Worm (Caenorhabditis elegans): ENCODE results near the gene ZK813.3.

Gene ZK813.3

ce11 chrX:3441539-3441938 is at the start of gene ZK813.3:
Gene ZK813.3 (plus strand): TSS chrX:3441839.
- no peak for TF ChIP-seq med-1 (GFP tag; optimal IDR thresholded peaks at IDR 0.05; ENCODE audit: insufficient read depth)

- no peak for TF ChIP-seq tab-1 (GFP tag; IDR thresholded peaks at IDR 0.05)
- no peak for TF ChIP-seq ztf-23 (GFP tag; IDR thresholded peaks at IDR 0.05)
- TF ChIP-seq flt-1 (GFP tag; IDR thresholded peaks at IDR 0.05) = no peak
- TF ChIP-seq ztf-29 (GFP tag; IDR thresholded peaks at IDR 0.05) = no peak
- no peak for TF ChIP-seq med-1 (GFP tag; optimal IDR thresholded peaks at IDR 0.05; ENCODE audit: insufficient read depth)
- TF ChIP-seq ref-1 (GFP tag; conservative IDR thresholded peaks at IDR 0.05) = no peak
- no peak for TF ChIP-seq cog-1 (tag; optimal IDR thresholded peaks at IDR 0.05)
- TF ChIP-seq T22C8.4 (GFP tag; IDR thresholded peaks at IDR 0.05) = no peak
- no peak for TF ChIP-seq klf-2 (GFP tag; conservative IDR thresholded peaks at IDR 0.05)
Measured at ce11 chrX:3393562-3393961, 48.1 kb upstream of the ZK813.3 start, which contains the start of gene slcf-2. Gene slcf-2 (plus strand): TSS chrX:3393862.

- no peak for TF ChIP-seq cog-1 (tag; optimal IDR thresholded peaks at IDR 0.05)
- TF ChIP-seq ref-1 (GFP tag; conservative IDR thresholded peaks at IDR 0.05) = no peak
- TF ChIP-seq flt-1 (GFP tag; IDR thresholded peaks at IDR 0.05) = no peak
- TF ChIP-seq tab-1 (GFP tag; IDR thresholded peaks at IDR 0.05) = no peak
- TF ChIP-seq ztf-29 (GFP tag; IDR thresholded peaks at IDR 0.05) = no peak
- no peak for TF ChIP-seq T22C8.4 (GFP tag; IDR thresholded peaks at IDR 0.05)
- no peak for TF ChIP-seq med-1 (GFP tag; optimal IDR thresholded peaks at IDR 0.05; ENCODE audit: insufficient read depth)
- TF ChIP-seq klf-2 (GFP tag; conservative IDR thresholded peaks at IDR 0.05) = no peak
- no peak for TF ChIP-seq ztf-23 (GFP tag; IDR thresholded peaks at IDR 0.05)
Measured at ce11 chrX:3396735-3397134, 44.9 kb upstream of the ZK813.3 start.

- TF ChIP-seq tab-1 (GFP tag; IDR thresholded peaks at IDR 0.05) (no peak), flt-1 (GFP tag; IDR thresholded peaks at IDR 0.05) (no peak), klf-2 (GFP tag; conservative IDR thresholded peaks at IDR 0.05) (no peak), ref-1 (GFP tag; conservative IDR thresholded peaks at IDR 0.05) (no peak), T22C8.4 (GFP tag; IDR thresholded peaks at IDR 0.05) (no peak), ztf-23 (GFP tag; IDR thresholded peaks at IDR 0.05) (no peak)
Measured at ce11 chrX:3399917-3400316, 41.7 kb upstream of the ZK813.3 start, which contains the start of gene cht-1. Gene cht-1 (minus strand): TSS chrX:3400017.

- TF ChIP-seq ztf-29 (GFP tag; IDR thresholded peaks at IDR 0.05) = no peak
- no peak for TF ChIP-seq ref-1 (GFP tag; conservative IDR thresholded peaks at IDR 0.05)
- no peak for TF ChIP-seq cog-1 (tag; optimal IDR thresholded peaks at IDR 0.05)
- TF ChIP-seq flt-1 (GFP tag; IDR thresholded peaks at IDR 0.05) = no peak
- no peak for TF ChIP-seq tab-1 (GFP tag; IDR thresholded peaks at IDR 0.05)
- TF ChIP-seq ztf-23 (GFP tag; IDR thresholded peaks at IDR 0.05) = no peak
- TF ChIP-seq T22C8.4 (GFP tag; IDR thresholded peaks at IDR 0.05) = no peak
- no peak for TF ChIP-seq med-1 (GFP tag; optimal IDR thresholded peaks at IDR 0.05; ENCODE audit: insufficient read depth)
- no peak for TF ChIP-seq klf-2 (GFP tag; conservative IDR thresholded peaks at IDR 0.05)
Measured at ce11 chrX:3400387-3400786, 41.3 kb upstream of the ZK813.3 start.

ce11 chrX:3401701-3402100 is 39.9 kb upstream of the ZK813.3 start, which contains the start of gene C04F6.9:
Gene C04F6.9 (plus strand): TSS chrX:3402001.
- no peak for TF ChIP-seq T22C8.4 (GFP tag; IDR thresholded peaks at IDR 0.05)
- TF ChIP-seq flt-1 (GFP tag; IDR thresholded peaks at IDR 0.05) = no peak
- TF ChIP-seq klf-2 (GFP tag; conservative IDR thresholded peaks at IDR 0.05) = no peak
- TF ChIP-seq ztf-29 (GFP tag; IDR thresholded peaks at IDR 0.05) = no peak
- no peak for TF ChIP-seq ztf-23 (GFP tag; IDR thresholded peaks at IDR 0.05)
- no peak for TF ChIP-seq tab-1 (GFP tag; IDR thresholded peaks at IDR 0.05)
- no peak for TF ChIP-seq ref-1 (GFP tag; conservative IDR thresholded peaks at IDR 0.05)
- no peak for TF ChIP-seq cog-1 (tag; optimal IDR thresholded peaks at IDR 0.05)
- no peak for TF ChIP-seq med-1 (GFP tag; optimal IDR thresholded peaks at IDR 0.05; ENCODE audit: insufficient read depth)

- TF ChIP-seq cog-1 (tag; optimal IDR thresholded peaks at IDR 0.05) (no peak), ztf-23 (GFP tag; IDR thresholded peaks at IDR 0.05) (no peak), tab-1 (GFP tag; IDR thresholded peaks at IDR 0.05) (no peak), ref-1 (GFP tag; conservative IDR thresholded peaks at IDR 0.05) (no peak), flt-1 (GFP tag; IDR thresholded peaks at IDR 0.05) (no peak), ztf-29 (GFP tag; IDR thresholded peaks at IDR 0.05) (no peak), T22C8.4 (GFP tag; IDR thresholded peaks at IDR 0.05) (no peak), klf-2 (GFP tag; conservative IDR thresholded peaks at IDR 0.05) (no peak), med-1 (GFP tag; optimal IDR thresholded peaks at IDR 0.05; ENCODE audit: insufficient read depth) (no peak)
Measured at ce11 chrX:3403195-3403594, 38.4 kb upstream of the ZK813.3 start, which contains the start of gene vit-5. Gene vit-5 (plus strand): TSS chrX:3403471.

ce11 chrX:3408717-3409303 is 32.8 kb upstream of the ZK813.3 start:
- TF ChIP-seq ztf-23 (GFP tag; IDR thresholded peaks at IDR 0.05) (no peak), flt-1 (GFP tag; IDR thresholded peaks at IDR 0.05) (no peak), T22C8.4 (GFP tag; IDR thresholded peaks at IDR 0.05) (no peak), ref-1 (GFP tag; conservative IDR thresholded peaks at IDR 0.05) (no peak), med-1 (GFP tag; optimal IDR thresholded peaks at IDR 0.05; ENCODE audit: insufficient read depth) (no peak), klf-2 (GFP tag; conservative IDR thresholded peaks at IDR 0.05) (no peak), tab-1 (GFP tag; IDR thresholded peaks at IDR 0.05) (no peak), cog-1 (tag; optimal IDR thresholded peaks at IDR 0.05) (no peak), ztf-29 (GFP tag; IDR thresholded peaks at IDR 0.05) (no peak)

ce11 chrX:3411565-3412022 is 30.0 kb upstream of the ZK813.3 start, which contains the start of gene unc-78:
Gene unc-78 (minus strand): TSS chrX:3411615.
- TF ChIP-seq cog-1 (tag; optimal IDR thresholded peaks at IDR 0.05) (no peak), ref-1 (GFP tag; conservative IDR thresholded peaks at IDR 0.05) (no peak), flt-1 (GFP tag; IDR thresholded peaks at IDR 0.05) (no peak), ztf-23 (GFP tag; IDR thresholded peaks at IDR 0.05) (no peak), klf-2 (GFP tag; conservative IDR thresholded peaks at IDR 0.05) (no peak), ztf-29 (GFP tag; IDR thresholded peaks at IDR 0.05) (no peak), med-1 (GFP tag; optimal IDR thresholded peaks at IDR 0.05; ENCODE audit: insufficient read depth) (no peak), T22C8.4 (GFP tag; IDR thresholded peaks at IDR 0.05) (no peak), tab-1 (GFP tag; IDR thresholded peaks at IDR 0.05) (no peak)
